Fruit fly (Drosophila melanogaster): ENCODE measurements around the gene Mnat9.

DNA sequence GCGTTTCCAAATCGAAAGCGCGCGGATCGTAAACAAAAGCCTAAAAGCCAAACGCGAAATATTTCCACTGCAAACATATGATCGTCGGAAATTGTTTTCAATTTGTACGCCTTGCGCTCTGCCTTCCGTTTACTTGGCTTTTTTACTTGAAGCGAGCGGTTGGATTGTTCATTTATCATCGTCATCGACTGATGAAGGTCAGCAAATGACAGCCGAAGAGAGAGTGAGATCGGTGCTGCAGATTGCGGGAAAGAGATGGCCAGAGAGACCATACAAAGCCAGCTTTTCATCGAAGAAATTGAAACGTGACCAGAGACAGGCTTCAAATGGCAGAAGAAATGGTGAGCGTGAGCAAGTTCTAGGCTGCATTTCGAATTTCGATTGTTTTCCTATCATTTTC, 10.2 kb downstream of the Mnat9 start:
- TF ChIP-seq Hr96 (GFP tag; optimal IDR thresholded peaks at IDR 0.05) (no peak), Clk (GFP tag; optimal IDR thresholded peaks at IDR 0.05) (no peak), cic (GFP tag; optimal IDR thresholded peaks at IDR 0.05) (no peak), CG11617 (GFP tag; optimal IDR thresholded peaks at IDR 0.05) (no peak), CG14711 (tag; optimal IDR thresholded peaks at IDR 0.05) (no peak), cnc (optimal IDR thresholded peaks at IDR 0.05) (no peak), Mnt (GFP tag; optimal IDR thresholded peaks at IDR 0.05) (no peak), kay (GFP tag; ENCODE audit: borderline replicate concordance) (no peak), Crg-1 (GFP tag; optimal IDR thresholded peaks at IDR 0.05) (no peak), CG1620 (GFP tag; optimal IDR thresholded peaks at IDR 0.05) (no peak)
